Fruit fly (Drosophila melanogaster) whole organism, wandering third instar larva: Measurements from ENCODE around the gene bai.

ENCODE experiments used
- Abd-B ChIP-seq: fragments of >200 bp; optimal IDR thresholded peaks from 2 replicates; lab custom pipeline; 2017; ENCODE audit warnings: missing biosample characterization, missing genetic modification characterization
- CG32264 ChIP-seq: fragments of 200-800 bp; sonication (Bioruptor generic); optimal IDR thresholded peaks from 2 replicates; lab custom pipeline; 2016; ENCODE audit warnings: missing biosample characterization, missing genetic modification characterization
- Dfd ChIP-seq: fragments of >200 bp; optimal IDR thresholded peaks from 2 replicates; lab custom pipeline; 2017; ENCODE audit warnings: missing biosample characterization, missing genetic modification characterization
- Dif ChIP-seq: fragments of 200-275, 200-300 bp; sonication (Bioruptor generic); optimal IDR thresholded peaks from 2 replicates; lab custom pipeline; 2018; ENCODE audit warnings: missing biosample characterization, missing genetic modification characterization; ENCODE audit not compliant: partially characterized antibody
- GATAd ChIP-seq: sonication (Bioruptor generic); optimal IDR thresholded peaks from 2 replicates; lab custom pipeline; 2016; ENCODE audit warnings: missing biosample characterization, missing genetic modification characterization
- HLH106 ChIP-seq: fragments of 200-800 bp; optimal IDR thresholded peaks from 3 replicates; lab custom pipeline; 2019; ENCODE audit warnings: missing biosample characterization, mild to moderate bottlenecking, missing genetic modification characterization, moderate library complexity
- Hnf4 ChIP-seq: fragments of 200-800 bp; sonication (Bioruptor generic); optimal IDR thresholded peaks from 2 replicates; lab custom pipeline; 2016; ENCODE audit warnings: missing biosample characterization, mild to moderate bottlenecking, missing genetic modification characterization
- Hr78 ChIP-seq: fragments of >200 bp; optimal IDR thresholded peaks from 2 replicates; lab custom pipeline; 2017; ENCODE audit warnings: missing biosample characterization, missing genetic modification characterization
- Hr83 ChIP-seq: fragments of 200-300 bp; sonication (Bioruptor generic); optimal IDR thresholded peaks from 2 replicates; lab custom pipeline; 2016; ENCODE audit warnings: missing biosample characterization, mild to moderate bottlenecking, missing genetic modification characterization, moderate library complexity; ENCODE audit not compliant: poor library complexity, severe bottlenecking
- Jra ChIP-seq: sonication (Bioruptor generic); optimal IDR thresholded peaks from 2 replicates; lab custom pipeline; 2016; ENCODE audit warnings: missing biosample characterization, missing genetic modification characterization
- Mio ChIP-seq: sonication (Bioruptor generic); optimal IDR thresholded peaks from 2 replicates; lab custom pipeline; 2016; ENCODE audit warnings: missing biosample characterization, missing genetic modification characterization
- Myc ChIP-seq: fragments of >200 bp; optimal IDR thresholded peaks from 2 replicates; lab custom pipeline; 2017
- N ChIP-seq: fragments of >200 bp; optimal IDR thresholded peaks from 2 replicates; lab custom pipeline; 2018; ENCODE audit warnings: missing biosample characterization, missing external identifiers, missing genetic modification characterization
- OdsH ChIP-seq: fragments of 200-800 bp; sonication (Bioruptor generic); optimal IDR thresholded peaks from 2 replicates; lab custom pipeline; 2016; ENCODE audit warnings: missing biosample characterization, mild to moderate bottlenecking, missing genetic modification characterization
- Rel ChIP-seq, 2 experiments: fragments of 200-800 bp; sonication (Bioruptor generic) in 1 of 2; optimal IDR thresholded peaks; 2 replicates in 1 of 2; 3 replicates in 1 of 2; lab custom pipeline; 2016 to 2019; ENCODE audit warnings: mild to moderate bottlenecking in 2 of 2, missing biosample characterization in 2 of 2, missing genetic modification characterization in 2 of 2, moderate library complexity in 1 of 2
- Sp1 ChIP-seq: fragments of 200-800 bp; sonication (Bioruptor generic); optimal IDR thresholded peaks from 3 replicates; lab custom pipeline; 2019; ENCODE audit warnings: missing biosample characterization, mild to moderate bottlenecking, missing genetic modification characterization, moderate library complexity
- Vsx2 ChIP-seq: fragments of 200-300, 225-300 bp; sonication (Bioruptor generic); optimal IDR thresholded peaks from 2 replicates; lab custom pipeline; 2018; ENCODE audit warnings: missing biosample characterization, missing genetic modification characterization; ENCODE audit not compliant: partially characterized antibody
- brk ChIP-seq: fragments of 200-800 bp; sonication (Bioruptor generic); optimal IDR thresholded peaks from 2 replicates; lab custom pipeline; 2016; ENCODE audit warnings: missing biosample characterization, mild to moderate bottlenecking, missing genetic modification characterization
- dl ChIP-seq, 2 experiments: fragments of 175-275, 200-275 bp in 1 of 2; fragments of 200-275 bp in 1 of 2; sonication (Bioruptor generic); optimal IDR thresholded peaks; lab custom pipeline; 2018; ENCODE audit warnings: mild to moderate bottlenecking in 2 of 2, missing biosample characterization in 2 of 2, missing genetic modification characterization in 2 of 2, moderate library complexity in 2 of 2; ENCODE audit not compliant: partially characterized antibody in 2 of 2, insufficient read depth in 1 of 2
- dmrt93B ChIP-seq: fragments of 200-800 bp; sonication (Bioruptor generic); optimal IDR thresholded peaks from 2 replicates; lab custom pipeline; 2018; ENCODE audit warnings: missing biosample characterization, mild to moderate bottlenecking, missing genetic modification characterization
- dsf ChIP-seq: sonication (Bioruptor generic); optimal IDR thresholded peaks from 2 replicates; lab custom pipeline; 2016; ENCODE audit warnings: missing biosample characterization, missing genetic modification characterization, borderline replicate concordance
- ey ChIP-seq: fragments of 200-800 bp; sonication (Bioruptor generic); optimal IDR thresholded peaks from 2 replicates; lab custom pipeline; 2016; ENCODE audit warnings: missing biosample characterization, missing genetic modification characterization
- foxo ChIP-seq, 2 experiments: fragments of 200-800 bp; sonication (Bioruptor generic); optimal IDR thresholded peaks; 2 replicates in 1 of 2; 3 replicates in 1 of 2; lab custom pipeline; 2016 to 2017; ENCODE audit warnings: missing biosample characterization in 2 of 2, missing genetic modification characterization in 2 of 2
- h ChIP-seq: fragments of 200-800 bp; sonication (Bioruptor generic); optimal IDR thresholded peaks from 3 replicates; lab custom pipeline; 2016; ENCODE audit warnings: missing biosample characterization, mild to moderate bottlenecking, missing genetic modification characterization
- jim ChIP-seq: fragments of 175-275, 200-325 bp; sonication (Bioruptor generic); optimal IDR thresholded peaks from 2 replicates; lab custom pipeline; 2016; ENCODE audit warnings: missing biosample characterization, mild to moderate bottlenecking, missing genetic modification characterization
- pan ChIP-seq: fragments of >200 bp; optimal IDR thresholded peaks from 2 replicates; lab custom pipeline; 2017
- psq ChIP-seq: fragments of 200-800 bp; sonication (Bioruptor generic); optimal IDR thresholded peaks from 3 replicates; lab custom pipeline; 2017; ENCODE audit warnings: missing biosample characterization, mild to moderate bottlenecking, missing genetic modification characterization, moderate library complexity
- sage ChIP-seq: fragments of 200-800 bp; sonication (Bioruptor generic); optimal IDR thresholded peaks from 2 replicates; lab custom pipeline; 2016; ENCODE audit warnings: missing biosample characterization, mild to moderate bottlenecking, missing genetic modification characterization
- usp ChIP-seq: fragments of >200 bp; optimal IDR thresholded peaks from 2 replicates; lab custom pipeline; 2017; ENCODE audit warnings: missing biosample characterization, missing genetic modification characterization
- woc ChIP-seq: sonication (Bioruptor generic); optimal IDR thresholded peaks from 2 replicates; lab custom pipeline; 2016; ENCODE audit warnings: missing biosample characterization, mild to moderate bottlenecking, missing genetic modification characterization

bai gene

DNA sequence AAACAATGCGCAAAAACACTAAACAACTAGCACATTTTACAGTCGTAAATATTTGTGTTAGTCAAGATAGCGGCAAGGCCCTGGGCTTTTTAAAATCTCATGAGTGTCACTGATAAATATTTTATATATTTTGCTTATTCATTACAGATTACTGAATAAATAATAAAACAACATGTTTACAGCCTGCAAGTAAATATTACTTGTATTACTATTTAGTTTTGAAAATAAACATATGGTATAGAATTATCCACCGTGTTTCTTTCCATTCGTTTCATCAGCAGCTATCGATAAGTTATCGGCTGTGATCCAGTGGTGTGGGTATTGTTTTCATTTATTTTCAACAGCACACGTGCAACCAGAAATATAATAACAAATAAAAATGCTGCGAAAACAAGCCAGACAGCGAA, 35.4 kb downstream of the bai start, which contains the start of the genes shams and CG11920:
Gene shams, minus strand, starts transcription at position 50 of the 407 bp plus-strand sequence.
Gene CG11920, plus strand, starts transcription at position 320 of the 407 bp plus-strand sequence.
- TF ChIP-seq jim (GFP tag; lab: Kevin White, UChicago): no peak
- TF ChIP-seq Rel (GFP tag; optimal IDR thresholded peaks at IDR 0.05; lab: Kevin White, UChicago): no peak
- peak; percentile 17 for TF ChIP-seq Rel (tag; optimal IDR thresholded peaks at IDR 0.05; lab: Kevin White, UChicago)
- TF ChIP-seq Hnf4 (GFP tag; lab: Kevin White, UChicago): peak; percentile 20
- TF ChIP-seq h: no peak
- peak; percentile 55 for TF ChIP-seq woc (GFP tag; lab: Kevin White, UChicago)
- TF ChIP-seq HLH106 (tag; lab: Kevin White, UChicago): peak; percentile 17
- no peak for TF ChIP-seq psq (GFP tag; lab: Kevin White, UChicago)
- TF ChIP-seq usp (GFP tag; lab: Kevin White, UChicago): no peak
- peak; percentile 47 for TF ChIP-seq Myc
- TF ChIP-seq sage (GFP tag; lab: Kevin White, UChicago): no peak
- TF ChIP-seq OdsH (GFP tag; lab: Kevin White, UChicago): peak; percentile 25
- peak; percentile 13 for TF ChIP-seq Jra (GFP tag; lab: Kevin White, UChicago)
- TF ChIP-seq brk (GFP tag; lab: Kevin White, UChicago): peak; percentile 73

DNA sequence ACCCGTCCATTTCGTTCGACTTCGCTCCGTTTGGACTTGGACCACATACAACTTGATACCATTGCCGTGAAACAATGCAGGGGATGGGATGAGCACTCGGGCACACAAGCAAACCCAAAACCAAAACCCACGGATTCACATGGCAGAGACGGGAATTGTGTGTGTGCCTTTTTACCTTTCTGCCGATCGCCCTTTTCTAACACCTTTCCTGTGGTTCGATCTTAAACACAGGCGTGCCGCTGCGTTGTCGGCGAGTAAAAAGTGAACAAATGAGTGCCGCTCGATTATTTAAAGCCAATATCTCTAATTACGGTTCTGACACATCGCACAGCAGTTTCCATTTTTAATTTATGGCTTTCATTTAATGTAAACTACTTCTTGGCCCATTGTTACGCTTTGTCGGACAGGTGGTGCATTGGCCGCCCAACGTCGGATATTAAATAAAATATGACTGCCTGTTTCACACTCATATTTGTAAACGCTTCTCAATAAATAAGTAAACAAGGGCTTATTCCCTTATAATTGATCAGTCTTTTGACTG, 38.2 kb downstream of the bai start:
- TF ChIP-seq ey: no peak
- TF ChIP-seq Sp1 (GFP tag; lab: Kevin White, UChicago): no peak
- no peak for TF ChIP-seq foxo (GFP tag; optimal IDR thresholded peaks at IDR 0.05; lab: Kevin White, UChicago)
- no peak for TF ChIP-seq dl (GFP tag; optimal IDR thresholded peaks at IDR 0.05; lab: Kevin White, UChicago; ENCODE audit: insufficient read depth in 1 of 2, partially characterized antibody in 2 of 2)
- TF ChIP-seq Rel (GFP tag; optimal IDR thresholded peaks at IDR 0.05; lab: Kevin White, UChicago): no peak
- TF ChIP-seq Rel (tag; optimal IDR thresholded peaks at IDR 0.05; lab: Kevin White, UChicago): no peak
- no peak for TF ChIP-seq GATAd (GFP tag; lab: Kevin White, UChicago)
- TF ChIP-seq Hr78 (GFP tag; lab: Kevin White, UChicago): no peak
- no peak for TF ChIP-seq OdsH (GFP tag; lab: Kevin White, UChicago)
- no peak for TF ChIP-seq Dif (GFP tag; lab: Kevin White, UChicago)
- TF ChIP-seq jim (GFP tag; lab: Kevin White, UChicago): no peak

DNA sequence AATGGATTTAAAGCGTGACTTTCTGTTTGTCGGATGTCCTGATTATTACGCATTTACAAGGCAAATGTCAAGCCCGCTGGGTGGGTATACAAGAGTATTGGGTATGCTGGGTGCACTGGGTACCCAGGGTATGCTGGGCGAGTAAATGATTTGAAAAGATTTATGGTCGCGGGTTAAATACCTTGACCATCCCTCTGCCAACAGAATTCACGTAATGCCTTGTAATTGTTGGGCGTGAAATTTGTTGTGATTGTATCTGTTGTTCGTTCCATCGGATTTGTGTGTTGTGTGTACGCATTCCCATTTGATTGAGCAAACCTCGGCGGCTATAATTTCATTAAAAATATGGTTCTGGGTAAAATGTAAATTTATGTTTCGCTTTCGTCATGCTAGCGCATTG, 39.5 kb downstream of the bai start:
- TF ChIP-seq brk (GFP tag; lab: Kevin White, UChicago) (no peak), Myc (no peak), Abd-B (GFP tag; lab: Kevin White, UChicago) (no peak), Mio (GFP tag; lab: Kevin White, UChicago) (no peak), Rel (GFP tag; optimal IDR thresholded peaks at IDR 0.05; lab: Kevin White, UChicago) (no peak), Rel (tag; optimal IDR thresholded peaks at IDR 0.05; lab: Kevin White, UChicago) (no peak), Hr83 (GFP tag; lab: Kevin White, UChicago) (no peak), Dif (GFP tag; lab: Kevin White, UChicago) (no peak), CG32264 (no peak), HLH106 (tag; lab: Kevin White, UChicago) (no peak), Dfd (GFP tag; lab: Kevin White, UChicago) (no peak), dsf (GFP tag; lab: Kevin White, UChicago) (no peak), pan (lab: Kevin White, UChicago) (no peak)
- TF ChIP-seq, all 38 proteins: peak for 0

- TF ChIP-seq sage (GFP tag; lab: Kevin White, UChicago) (no peak), Hr83 (GFP tag; lab: Kevin White, UChicago) (peak; percentile 57), Dif (GFP tag; lab: Kevin White, UChicago) (peak; percentile 40)
Measured at dm6 chr3R:25080446-25080845, 41.3 kb downstream of the bai start.

- TF ChIP-seq psq (GFP tag; lab: Kevin White, UChicago): no peak
- no peak for TF ChIP-seq foxo (GFP tag; optimal IDR thresholded peaks at IDR 0.05; lab: Kevin White, UChicago)
- TF ChIP-seq N (GFP tag; lab: Kevin White, UChicago): no peak
- no peak for TF ChIP-seq Mio (GFP tag; lab: Kevin White, UChicago)
- TF ChIP-seq OdsH (GFP tag; lab: Kevin White, UChicago): no peak
- peak; percentile 67 for TF ChIP-seq Vsx2 (GFP tag; lab: Kevin White, UChicago)
- peak; percentile 38 for TF ChIP-seq woc (GFP tag; lab: Kevin White, UChicago)
- peak; percentile 38 for TF ChIP-seq Dif (GFP tag; lab: Kevin White, UChicago)
- no peak for TF ChIP-seq Abd-B (GFP tag; lab: Kevin White, UChicago)
- TF ChIP-seq usp (GFP tag; lab: Kevin White, UChicago): no peak
- TF ChIP-seq dmrt93B (GFP tag; lab: Kevin White, UChicago): no peak
Measured at dm6 chr3R:25082348-25082747, 43.2 kb downstream of the bai start, which contains the start of gene fd96Ca. TSS of gene fd96Ca (plus strand) at chr3R:25082684.
